Fruit fly (Drosophila melanogaster) whole organism, prepupa: ENCODE data around the gene dlt.

Experiments
- CG6163 ChIP-seq: fragments of 200-800 bp; sonication (Bioruptor generic); IDR thresholded peaks from 3 replicates; pipeline ENCODE4 v1.3.6; 2022; ENCODE audit warnings: missing biosample characterization, missing genetic modification characterization
- CG8119 ChIP-seq: fragments of 200-800 bp; sonication (Bioruptor generic); IDR thresholded peaks from 3 replicates; pipeline ENCODE4 v1.3.6; 2022; ENCODE audit warnings: missing biosample characterization, missing genetic modification characterization
- Met ChIP-seq: fragments of 200-800 bp; sonication (Bioruptor generic); optimal IDR thresholded peaks from 3 replicates; lab custom pipeline; 2016; ENCODE audit warnings: missing biosample characterization, missing genetic modification characterization
- vri ChIP-seq: fragments of 200-800 bp; sonication (Bioruptor generic); optimal IDR thresholded peaks from 3 replicates; lab custom pipeline; 2016; ENCODE audit warnings: missing biosample characterization, mild to moderate bottlenecking, missing genetic modification characterization

DNA sequence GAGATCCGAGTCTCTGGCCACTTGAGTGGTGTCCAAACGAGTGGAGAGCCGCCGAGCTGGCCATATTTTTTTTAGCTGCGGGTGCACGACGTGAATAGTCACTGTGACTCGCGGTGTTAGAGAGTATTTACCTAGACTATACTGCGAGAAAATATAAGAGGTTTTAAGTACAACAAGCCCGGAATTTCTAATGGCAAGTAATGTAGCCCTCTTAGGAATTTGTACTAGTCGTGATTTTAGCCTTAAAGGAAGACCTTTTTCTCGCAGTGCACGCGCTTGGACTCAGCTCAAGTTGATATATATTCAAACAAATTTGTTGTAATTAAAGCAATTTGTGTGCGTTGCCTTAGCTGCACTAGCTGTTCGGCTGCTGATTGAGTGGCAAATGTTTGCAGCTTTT lies 49.5 kb upstream of the dlt start:
- TF ChIP-seq CG6163 (GFP tag; lab: Robert Waterston, UW) (peak; percentile 74; the same call in 2 of the 3 replicates), vri (no peak), CG8119 (GFP tag; lab: Robert Waterston, UW) (peak; percentile 78), Met (GFP tag; lab: Kevin White, UChicago) (no peak)
